Worm (Caenorhabditis elegans) whole organism, L2 larva: ENCODE data around the gene hum-2.

Source experiments
- C34F6.9 ChIP-seq: fragments of 150-350 bp; optimal IDR thresholded peaks from 2 replicates; lab custom pipeline; 2014; ENCODE audit warnings: missing biosample characterization, missing genetic modification characterization
- F13H6.1 ChIP-seq: sonication (generic microtip); optimal IDR thresholded peaks from 2 replicates; lab custom pipeline; 2016; ENCODE audit warnings: missing genetic modification characterization, missing compliant biosample characterization
- R02D3.7 ChIP-seq: fragments of 150-350 bp; optimal IDR thresholded peaks from 2 replicates; lab custom pipeline; 2014; ENCODE audit warnings: missing biosample characterization, missing genetic modification characterization
- Y55F3AM.14 ChIP-seq: fragments of 200-800 bp; sonication (Bioruptor generic); optimal IDR thresholded peaks from 2 replicates; lab custom pipeline; 2018; ENCODE audit warnings: mild to moderate bottlenecking, missing genetic modification characterization, missing compliant biosample characterization
- ZK546.5 ChIP-seq: sonication (generic microtip); optimal IDR thresholded peaks from 2 replicates; lab custom pipeline; 2017; ENCODE audit warnings: missing biosample characterization, missing genetic modification characterization
- alr-1 ChIP-seq: fragments of 150-350 bp; optimal IDR thresholded peaks from 2 replicates; lab custom pipeline; 2014; ENCODE audit warnings: missing biosample characterization, missing genetic modification characterization
- ama-1 ChIP-seq: fragments of 150-350 bp; optimal IDR thresholded peaks from 2 replicates; lab custom pipeline; 2018; ENCODE audit warnings: inconsistent platforms
- blmp-1 ChIP-seq: sonication (generic microtip); optimal IDR thresholded peaks from 2 replicates; lab custom pipeline; 2017; ENCODE audit warnings: missing genetic modification characterization, mild to moderate bottlenecking, missing compliant biosample characterization, antibody characterized with exemption, moderate library complexity; ENCODE audit not compliant: insufficient read depth
- ceh-16 ChIP-seq: fragments of 150-350 bp; optimal IDR thresholded peaks from 2 replicates; lab custom pipeline; 2014; ENCODE audit warnings: missing biosample characterization, missing genetic modification characterization
- ceh-82 ChIP-seq: fragments of 150-350 bp; optimal IDR thresholded peaks from 2 replicates; lab custom pipeline; 2014; ENCODE audit warnings: missing biosample characterization, missing genetic modification characterization
- crh-2 ChIP-seq: sonication (generic microtip); optimal IDR thresholded peaks from 2 replicates; lab custom pipeline; 2017; ENCODE audit warnings: missing biosample characterization, missing genetic modification characterization
- egl-27 ChIP-seq: sonication (generic microtip); optimal IDR thresholded peaks from 3 replicates; lab custom pipeline; 2017; ENCODE audit warnings: missing biosample characterization, missing genetic modification reagents, missing genetic modification characterization
- elt-1 ChIP-seq: fragments of 150-350 bp; optimal IDR thresholded peaks from 2 replicates; lab custom pipeline; 2014; ENCODE audit warnings: missing biosample characterization, missing genetic modification characterization
- fos-1 ChIP-seq: fragments of 150-350 bp; optimal IDR thresholded peaks from 2 replicates; lab custom pipeline; 2014; ENCODE audit warnings: missing biosample characterization, missing genetic modification characterization
- gmeb-1 ChIP-seq: fragments of 150-350 bp; optimal IDR thresholded peaks from 2 replicates; lab custom pipeline; 2014; ENCODE audit warnings: missing biosample characterization, missing genetic modification characterization
- lin-13 ChIP-seq: fragments of 150-350 bp; optimal IDR thresholded peaks from 2 replicates; lab custom pipeline; 2014; ENCODE audit warnings: missing biosample characterization, missing genetic modification reagents, missing genetic modification characterization
- lin-39 ChIP-seq: fragments of 150-350 bp; optimal IDR thresholded peaks from 2 replicates; lab custom pipeline; 2014; ENCODE audit warnings: missing biosample characterization, missing genetic modification reagents, missing genetic modification characterization
- lsy-2 ChIP-seq, 2 experiments: fragments of 150-350 bp in 1 of 2; sonication (generic microtip) in 1 of 2; optimal IDR thresholded peaks; 2 replicates each; lab custom pipeline; 2014 to 2017; ENCODE audit warnings: missing biosample characterization in 2 of 2, missing genetic modification characterization in 2 of 2
- mbf-1 ChIP-seq: sonication (generic microtip); optimal IDR thresholded peaks from 2 replicates; lab custom pipeline; 2017; ENCODE audit warnings: missing biosample characterization, missing genetic modification characterization
- mdl-1 ChIP-seq, 2 experiments: fragments of 150-350 bp in 1 of 2; sonication (generic microtip) in 1 of 2; optimal IDR thresholded peaks; 2 replicates each; lab custom pipeline; 2017; ENCODE audit warnings: missing biosample characterization in 2 of 2, missing genetic modification characterization in 2 of 2
- nhr-10 ChIP-seq: sonication (generic microtip); optimal IDR thresholded peaks from 2 replicates; lab custom pipeline; 2017; ENCODE audit warnings: missing biosample characterization, missing genetic modification characterization
- nhr-12 ChIP-seq: fragments of 150-350 bp; optimal IDR thresholded peaks from 2 replicates; lab custom pipeline; 2014; ENCODE audit warnings: missing biosample characterization, missing genetic modification characterization
- nhr-129 ChIP-seq: fragments of 150-350 bp; optimal IDR thresholded peaks from 2 replicates; lab custom pipeline; 2014; ENCODE audit warnings: missing biosample characterization, missing genetic modification characterization
- nhr-23 ChIP-seq: fragments of 150-350 bp; optimal IDR thresholded peaks from 2 replicates; lab custom pipeline; 2014; ENCODE audit warnings: missing biosample characterization, missing genetic modification reagents, missing genetic modification characterization
- nhr-237 ChIP-seq: fragments of 150-350 bp; optimal IDR thresholded peaks from 2 replicates; lab custom pipeline; 2014; ENCODE audit warnings: missing biosample characterization, missing genetic modification characterization
- nhr-6 ChIP-seq: fragments of 150-350 bp; optimal IDR thresholded peaks from 2 replicates; lab custom pipeline; 2014; ENCODE audit warnings: missing biosample characterization, missing genetic modification characterization
- nhr-77 ChIP-seq: fragments of 150-350 bp; optimal IDR thresholded peaks from 2 replicates; lab custom pipeline; 2014; ENCODE audit warnings: missing biosample characterization, missing genetic modification characterization
- peb-1 ChIP-seq: fragments of 150-350 bp; optimal IDR thresholded peaks from 2 replicates; lab custom pipeline; 2014; ENCODE audit warnings: missing biosample characterization, missing genetic modification characterization
- skn-1 ChIP-seq: sonication (generic microtip); optimal IDR thresholded peaks from 2 replicates; lab custom pipeline; 2017; ENCODE audit warnings: missing biosample characterization, missing genetic modification characterization
- sma-3 ChIP-seq: sonication (generic microtip); optimal IDR thresholded peaks from 2 replicates; lab custom pipeline; 2016; ENCODE audit warnings: missing genetic modification reagents, missing genetic modification characterization, missing compliant biosample characterization
- sma-9 ChIP-seq, 2 experiments: fragments of 150-350 bp in 1 of 2; sonication (generic microtip) in 1 of 2; optimal IDR thresholded peaks; 2 replicates each; lab custom pipeline; 2014 to 2016; ENCODE audit warnings: missing genetic modification characterization in 2 of 2, mild to moderate bottlenecking in 1 of 2, missing biosample characterization in 1 of 2, missing compliant biosample characterization in 1 of 2, missing genetic modification reagents in 1 of 2, moderate library complexity in 1 of 2
- snpc-4 ChIP-seq: fragments of 150-350 bp; optimal IDR thresholded peaks from 2 replicates; lab custom pipeline; 2014; ENCODE audit warnings: missing biosample characterization, missing genetic modification characterization
- unc-39 ChIP-seq: fragments of 150-350 bp; optimal IDR thresholded peaks from 2 replicates; lab custom pipeline; 2014; ENCODE audit warnings: missing biosample characterization, missing genetic modification characterization
- unc-55 ChIP-seq: fragments of 150-350 bp; sonication (generic microtip); optimal IDR thresholded peaks from 3 replicates; lab custom pipeline; 2014; ENCODE audit warnings: missing biosample characterization, missing genetic modification reagents, missing genetic modification characterization
- unc-62 ChIP-seq: fragments of 150-350 bp; optimal IDR thresholded peaks from 2 replicates; lab custom pipeline; 2014; ENCODE audit warnings: missing biosample characterization, missing genetic modification reagents, missing genetic modification characterization
- zag-1 ChIP-seq: fragments of 150-350 bp; optimal IDR thresholded peaks from 2 replicates; lab custom pipeline; 2014; ENCODE audit warnings: missing biosample characterization, missing genetic modification characterization
- ztf-1 ChIP-seq: fragments of 200-800 bp; sonication (Bioruptor generic); conservative IDR thresholded peaks from 2 replicates; pipeline ENCODE4 v1.3.6; 2022; ENCODE audit warnings: missing genetic modification characterization, missing compliant biosample characterization
- ztf-11 ChIP-seq: sonication (generic microtip); optimal IDR thresholded peaks from 2 replicates; lab custom pipeline; 2017; ENCODE audit warnings: missing biosample characterization, missing genetic modification characterization
- ztf-4 ChIP-seq: fragments of 150-350 bp; optimal IDR thresholded peaks from 2 replicates; lab custom pipeline; 2014; ENCODE audit warnings: missing biosample characterization, missing genetic modification characterization

hum-2 gene

DNA sequence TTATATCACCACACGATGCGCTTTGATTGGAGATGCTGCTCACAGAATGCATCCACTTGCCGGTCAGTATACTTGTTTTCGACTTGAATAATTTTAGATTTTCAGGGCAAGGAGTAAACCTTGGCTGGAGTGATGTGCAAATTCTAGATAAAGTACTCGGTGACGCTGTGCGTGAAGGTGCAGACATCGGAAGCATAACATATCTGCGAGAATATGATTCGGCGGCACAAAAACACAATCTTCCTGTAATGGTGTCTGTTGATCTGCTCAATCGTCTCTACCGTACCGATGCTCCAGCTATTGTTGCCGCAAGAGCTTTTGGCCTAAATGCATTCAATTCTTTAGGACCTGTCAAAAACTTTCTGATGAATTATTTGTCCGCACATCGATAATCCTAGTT is 47.5 kb upstream of the hum-2 start (continued):
- TF ChIP-seq zag-1 (tag; lab: Kevin White, UChicago), result no peak

DNA sequence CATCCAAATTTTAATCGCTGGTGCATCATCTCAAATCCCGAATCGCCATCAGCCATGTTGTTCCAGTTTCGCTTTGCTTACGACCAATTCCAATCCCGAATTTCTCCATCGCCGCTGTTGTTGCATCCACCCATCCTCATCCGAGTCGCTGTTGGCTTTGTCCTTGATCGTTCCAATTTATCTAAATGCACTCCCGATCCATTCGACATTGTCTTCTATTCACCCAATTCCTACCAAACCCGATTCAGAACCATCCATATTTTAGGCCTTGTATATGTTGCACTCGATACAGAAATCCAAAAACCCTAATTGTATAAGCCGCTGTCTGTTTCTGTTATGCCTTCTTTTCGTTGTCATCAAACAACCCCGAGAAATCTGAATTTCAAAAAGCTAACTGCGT is 45.7 kb upstream of the hum-2 start:
- no peak for TF ChIP-seq ztf-4 (tag; lab: Kevin White, UChicago)
- no peak for TF ChIP-seq Y55F3AM.14 (GFP tag; lab: Kevin White, UChicago)
- no peak for TF ChIP-seq fos-1 (tag; lab: Kevin White, UChicago)
- no peak for TF ChIP-seq R02D3.7
- no peak for TF ChIP-seq skn-1 (tag; lab: Kevin White, UChicago)
- TF ChIP-seq ZK546.5 (tag; lab: Kevin White, UChicago), result no peak
- TF ChIP-seq mdl-1 (tag; optimal IDR thresholded peaks at IDR 0.05; lab: Kevin White, UChicago), result no peak
- no peak for TF ChIP-seq ztf-11 (tag; lab: Kevin White, UChicago)
- no peak for TF ChIP-seq peb-1
- no peak for TF ChIP-seq gmeb-1 (tag; lab: Kevin White, UChicago)
- TF ChIP-seq elt-1 (tag; lab: Kevin White, UChicago), result no peak
- no peak for TF ChIP-seq ztf-1
- no peak for TF ChIP-seq ceh-82 (tag; lab: Kevin White, UChicago)
- TF ChIP-seq unc-55 (GFP tag; lab: Kevin White, UChicago), result no peak
- TF ChIP-seq lsy-2 (tag; optimal IDR thresholded peaks at IDR 0.05; lab: Kevin White, UChicago), result peak in 1 of 2 experiments; percentile 16
- TF ChIP-seq ceh-16 (tag; lab: Kevin White, UChicago), result no peak
- TF ChIP-seq alr-1 (tag; lab: Kevin White, UChicago), result no peak
- no peak for TF ChIP-seq F13H6.1 (tag; lab: Kevin White, UChicago)
- no peak for TF ChIP-seq unc-39 (tag; lab: Kevin White, UChicago)
- TF ChIP-seq ama-1 (lab: Kevin White, UChicago), result peak; percentile 78
- no peak for TF ChIP-seq nhr-10 (tag; lab: Kevin White, UChicago)
- TF ChIP-seq sma-3 (GFP tag; lab: Kevin White, UChicago), result peak; percentile 6
- peak; percentile 42 for TF ChIP-seq nhr-129 (tag; lab: Kevin White, UChicago)
- no peak for TF ChIP-seq nhr-23 (tag; lab: Kevin White, UChicago)
- no peak for TF ChIP-seq nhr-12
- TF ChIP-seq lin-13 (GFP tag; lab: Kevin White, UChicago), result peak; percentile 2
- TF ChIP-seq unc-62 (GFP tag; lab: Kevin White, UChicago), result no peak
- TF ChIP-seq sma-9 (GFP tag; optimal IDR thresholded peaks at IDR 0.05; lab: Kevin White, UChicago), result peak; percentile 31
- no peak for TF ChIP-seq sma-9 (tag; optimal IDR thresholded peaks at IDR 0.05; lab: Kevin White, UChicago)
- TF ChIP-seq lin-39, result no peak
- TF ChIP-seq blmp-1 (tag; lab: Kevin White, UChicago), result no peak
- TF ChIP-seq mbf-1, result no peak

ce11 chrV:9342965-9343628 is 42.9 kb upstream of the hum-2 start:
- TF ChIP-seq lin-39, result no peak
- TF ChIP-seq gmeb-1 (tag; lab: Kevin White, UChicago), result peak; percentile 29
- peak; percentile 75 for TF ChIP-seq ama-1 (lab: Kevin White, UChicago)
- TF ChIP-seq unc-55 (GFP tag; lab: Kevin White, UChicago), result peak; percentile 1
- TF ChIP-seq ztf-4 (tag; lab: Kevin White, UChicago), result peak; percentile 27
- TF ChIP-seq lsy-2 (tag; optimal IDR thresholded peaks at IDR 0.05; lab: Kevin White, UChicago), result peak in 1 of 2 experiments; percentile 17
- TF ChIP-seq ztf-11 (tag; lab: Kevin White, UChicago), result no peak

ce11 chrV:9343629-9344624 is 42.0 kb upstream of the hum-2 start, which contains the start of gene tos-1:
tos-1 (minus strand) TSS chrV:9344203.
- TF ChIP-seq alr-1 (tag; lab: Kevin White, UChicago) (no peak), peb-1 (no peak), nhr-77 (tag; lab: Kevin White, UChicago) (peak; percentile 88), fos-1 (tag; lab: Kevin White, UChicago) (peak; percentile 95), lsy-2 (tag; optimal IDR thresholded peaks at IDR 0.05; lab: Kevin White, UChicago) (peak; percentile 91 to 95), gmeb-1 (tag; lab: Kevin White, UChicago) (peak; percentile 92), egl-27 (tag; lab: Kevin White, UChicago) (peak; percentile 95), elt-1 (tag; lab: Kevin White, UChicago) (no peak), ceh-82 (tag; lab: Kevin White, UChicago) (peak; percentile 82), nhr-6 (tag; lab: Kevin White, UChicago) (peak; percentile 96), unc-39 (tag; lab: Kevin White, UChicago) (peak; percentile 51), zag-1 (tag; lab: Kevin White, UChicago) (peak; percentile 94), nhr-10 (tag; lab: Kevin White, UChicago) (peak; percentile 86), ztf-4 (tag; lab: Kevin White, UChicago) (peak; percentile 91), sma-3 (GFP tag; lab: Kevin White, UChicago) (peak; percentile 100), blmp-1 (tag; lab: Kevin White, UChicago) (peak; percentile 89), ztf-11 (tag; lab: Kevin White, UChicago) (peak; percentile 32), ZK546.5 (tag; lab: Kevin White, UChicago) (peak; percentile 70), crh-2 (tag; lab: Kevin White, UChicago) (peak; percentile 98), lin-13 (GFP tag; lab: Kevin White, UChicago) (peak; percentile 93), nhr-23 (tag; lab: Kevin White, UChicago) (peak; percentile 30), nhr-237 (tag; lab: Kevin White, UChicago) (peak; percentile 71), unc-55 (GFP tag; lab: Kevin White, UChicago) (peak; percentile 91), unc-62 (GFP tag; lab: Kevin White, UChicago) (peak; percentile 74), skn-1 (tag; lab: Kevin White, UChicago) (no peak), snpc-4 (tag; lab: Kevin White, UChicago) (peak; percentile 50), C34F6.9 (tag; lab: Kevin White, UChicago) (peak; percentile 99), R02D3.7 (peak; percentile 64)
